Worm (Caenorhabditis elegans): ENCODE results near the gene C02F5.10.

DNA sequence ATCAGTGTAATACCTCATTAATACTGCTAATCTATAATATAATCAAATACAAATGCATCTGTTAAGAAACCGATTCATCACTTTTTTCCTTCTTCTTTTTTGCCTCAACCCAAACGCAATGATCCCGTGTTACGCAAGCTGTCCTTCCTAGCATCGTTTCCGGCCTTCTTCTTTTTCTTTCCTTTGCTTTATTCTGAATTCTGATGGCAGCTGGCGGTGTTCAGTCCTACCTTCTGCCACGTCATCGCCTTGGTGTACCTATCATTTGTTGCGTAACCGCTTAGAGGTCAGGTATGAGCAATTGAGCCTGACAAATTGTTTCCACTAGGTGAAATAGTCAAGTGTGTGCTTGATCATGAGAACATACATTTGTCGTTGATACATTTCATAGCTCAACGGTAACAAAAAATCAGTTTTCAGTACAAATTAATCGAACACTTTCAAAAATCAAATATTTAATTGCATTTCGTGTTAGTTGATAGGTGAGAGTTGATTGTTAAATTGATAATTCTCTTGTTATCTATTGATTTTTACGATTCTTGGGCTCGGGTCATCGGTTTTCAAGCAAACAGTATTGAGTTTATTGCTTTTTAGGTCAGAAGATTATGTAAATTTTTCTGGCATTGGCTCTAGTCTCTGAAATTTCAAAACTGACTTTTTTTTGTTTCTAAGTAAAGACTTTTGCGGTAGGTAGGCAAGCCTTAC, 49.1 kb upstream of the C02F5.10 start:
- TF ChIP-seq elt-1 (tag; optimal IDR thresholded peaks at IDR 0.05) (no peak), mml-1 (tag; optimal IDR thresholded peaks at IDR 0.05) (no peak), nfya-1 (tag; optimal IDR thresholded peaks at IDR 0.05; ENCODE audit: insufficient read depth) (no peak), zag-1 (tag; optimal IDR thresholded peaks at IDR 0.05) (no peak), snpc-4 (tag; optimal IDR thresholded peaks at IDR 0.05) (no peak)

Data from whole organism, L3 larva.